Worm (Caenorhabditis elegans) whole organism, midembryonic: Measurements from ENCODE around the gene K02E7.7.

Experiments
- T22C8.4 ChIP-seq: fragments of 200-800 bp; sonication (Bioruptor generic); IDR thresholded peaks from 2 replicates; pipeline ENCODE4 v1.3.6; 2022; ENCODE audit warnings: missing genetic modification characterization, missing compliant biosample characterization
- cog-1 ChIP-seq: sonication (generic microtip); optimal IDR thresholded peaks from 2 replicates; lab custom pipeline; 2016; ENCODE audit warnings: missing genetic modification characterization, missing compliant biosample characterization
- klf-2 ChIP-seq: fragments of 200-800 bp; sonication (Bioruptor generic); conservative IDR thresholded peaks from 2 replicates; pipeline ENCODE4 v1.3.6; 2022; ENCODE audit warnings: missing genetic modification reagents, missing genetic modification characterization, missing compliant biosample characterization
- ref-1 ChIP-seq: fragments of 200-800 bp; sonication (Bioruptor generic); conservative IDR thresholded peaks from 2 replicates; pipeline ENCODE4 v1.3.6; 2022; ENCODE audit warnings: missing genetic modification reagents, missing genetic modification characterization, missing compliant biosample characterization
- ztf-23 ChIP-seq: fragments of 200-800 bp; sonication (Bioruptor generic); IDR thresholded peaks from 2 replicates; pipeline ENCODE4 v1.3.6; 2022; ENCODE audit warnings: missing genetic modification reagents, missing genetic modification characterization, missing compliant biosample characterization
- ztf-29 ChIP-seq: fragments of 200-800 bp; sonication (Bioruptor generic); IDR thresholded peaks from 2 replicates; pipeline ENCODE4 v1.3.6; 2022; ENCODE audit warnings: missing genetic modification reagents, missing genetic modification characterization, missing compliant biosample characterization

- TF ChIP-seq T22C8.4 (no peak), klf-2 (GFP tag; lab: Robert Waterston, UW) (no peak), ztf-29 (GFP tag; lab: Robert Waterston, UW) (no peak), ztf-23 (GFP tag; lab: Robert Waterston, UW) (no peak), cog-1 (tag; lab: Kevin White, UChicago) (no peak), ref-1 (GFP tag; lab: Robert Waterston, UW) (no peak)
Measured at ce11 chrII:1040464-1040863, 14.4 kb upstream of the K02E7.7 start, which contains the start of gene fbxb-39.
